Fruit fly (Drosophila melanogaster) whole organism, wandering third instar larva: ENCODE data around the gene CG43693.

Source experiments
- Abd-B ChIP-seq: fragments of >200 bp; optimal IDR thresholded peaks from 2 replicates; lab custom pipeline; 2017; ENCODE audit warnings: missing biosample characterization, missing genetic modification characterization
- CG32264 ChIP-seq: fragments of 200-800 bp; sonication (Bioruptor generic); optimal IDR thresholded peaks from 2 replicates; lab custom pipeline; 2016; ENCODE audit warnings: missing biosample characterization, missing genetic modification characterization
- CG9705 ChIP-seq: fragments of 200-800 bp; sonication (Bioruptor generic); optimal IDR thresholded peaks from 2 replicates; lab custom pipeline; 2018; ENCODE audit warnings: missing biosample characterization, mild to moderate bottlenecking, missing genetic modification characterization
- CrebA ChIP-seq: fragments of 200-800 bp; sonication (Bioruptor generic); optimal IDR thresholded peaks from 2 replicates; lab custom pipeline; 2016; ENCODE audit warnings: missing biosample characterization, mild to moderate bottlenecking, missing genetic modification characterization, borderline replicate concordance
- Dfd ChIP-seq: fragments of >200 bp; optimal IDR thresholded peaks from 2 replicates; lab custom pipeline; 2017; ENCODE audit warnings: missing biosample characterization, missing genetic modification characterization
- Dif ChIP-seq: fragments of 200-275, 200-300 bp; sonication (Bioruptor generic); optimal IDR thresholded peaks from 2 replicates; lab custom pipeline; 2018; ENCODE audit warnings: missing biosample characterization, missing genetic modification characterization; ENCODE audit not compliant: partially characterized antibody
- GATAd ChIP-seq: sonication (Bioruptor generic); optimal IDR thresholded peaks from 2 replicates; lab custom pipeline; 2016; ENCODE audit warnings: missing biosample characterization, missing genetic modification characterization
- HLH106 ChIP-seq: fragments of 200-800 bp; optimal IDR thresholded peaks from 3 replicates; lab custom pipeline; 2019; ENCODE audit warnings: missing biosample characterization, mild to moderate bottlenecking, missing genetic modification characterization, moderate library complexity
- Hnf4 ChIP-seq: fragments of 200-800 bp; sonication (Bioruptor generic); optimal IDR thresholded peaks from 2 replicates; lab custom pipeline; 2016; ENCODE audit warnings: missing biosample characterization, mild to moderate bottlenecking, missing genetic modification characterization
- Hr78 ChIP-seq: fragments of >200 bp; optimal IDR thresholded peaks from 2 replicates; lab custom pipeline; 2017; ENCODE audit warnings: missing biosample characterization, missing genetic modification characterization
- Hr83 ChIP-seq: fragments of 200-300 bp; sonication (Bioruptor generic); optimal IDR thresholded peaks from 2 replicates; lab custom pipeline; 2016; ENCODE audit warnings: missing biosample characterization, mild to moderate bottlenecking, missing genetic modification characterization, moderate library complexity; ENCODE audit not compliant: poor library complexity, severe bottlenecking
- Jra ChIP-seq: sonication (Bioruptor generic); optimal IDR thresholded peaks from 2 replicates; lab custom pipeline; 2016; ENCODE audit warnings: missing biosample characterization, missing genetic modification characterization
- Mio ChIP-seq: sonication (Bioruptor generic); optimal IDR thresholded peaks from 2 replicates; lab custom pipeline; 2016; ENCODE audit warnings: missing biosample characterization, missing genetic modification characterization
- Myc ChIP-seq: fragments of >200 bp; optimal IDR thresholded peaks from 2 replicates; lab custom pipeline; 2017
- N ChIP-seq: fragments of >200 bp; optimal IDR thresholded peaks from 2 replicates; lab custom pipeline; 2018; ENCODE audit warnings: missing biosample characterization, missing external identifiers, missing genetic modification characterization
- OdsH ChIP-seq: fragments of 200-800 bp; sonication (Bioruptor generic); optimal IDR thresholded peaks from 2 replicates; lab custom pipeline; 2016; ENCODE audit warnings: missing biosample characterization, mild to moderate bottlenecking, missing genetic modification characterization
- Rel ChIP-seq, 2 experiments: fragments of 200-800 bp; sonication (Bioruptor generic) in 1 of 2; optimal IDR thresholded peaks; 2 replicates in 1 of 2; 3 replicates in 1 of 2; lab custom pipeline; 2016 to 2019; ENCODE audit warnings: mild to moderate bottlenecking in 2 of 2, missing biosample characterization in 2 of 2, missing genetic modification characterization in 2 of 2, moderate library complexity in 1 of 2
- Sp1 ChIP-seq: fragments of 200-800 bp; sonication (Bioruptor generic); optimal IDR thresholded peaks from 3 replicates; lab custom pipeline; 2019; ENCODE audit warnings: missing biosample characterization, mild to moderate bottlenecking, missing genetic modification characterization, moderate library complexity
- Vsx2 ChIP-seq: fragments of 200-300, 225-300 bp; sonication (Bioruptor generic); optimal IDR thresholded peaks from 2 replicates; lab custom pipeline; 2018; ENCODE audit warnings: missing biosample characterization, missing genetic modification characterization; ENCODE audit not compliant: partially characterized antibody
- br ChIP-seq: fragments of 200-800 bp; sonication (Bioruptor generic); optimal IDR thresholded peaks from 2 replicates; lab custom pipeline; 2016; ENCODE audit warnings: missing biosample characterization, missing genetic modification characterization
- brk ChIP-seq: fragments of 200-800 bp; sonication (Bioruptor generic); optimal IDR thresholded peaks from 2 replicates; lab custom pipeline; 2016; ENCODE audit warnings: missing biosample characterization, mild to moderate bottlenecking, missing genetic modification characterization
- dl ChIP-seq, 2 experiments: fragments of 175-275, 200-275 bp in 1 of 2; fragments of 200-275 bp in 1 of 2; sonication (Bioruptor generic); optimal IDR thresholded peaks; lab custom pipeline; 2018; ENCODE audit warnings: mild to moderate bottlenecking in 2 of 2, missing biosample characterization in 2 of 2, missing genetic modification characterization in 2 of 2, moderate library complexity in 2 of 2; ENCODE audit not compliant: partially characterized antibody in 2 of 2, insufficient read depth in 1 of 2
- dmrt93B ChIP-seq: fragments of 200-800 bp; sonication (Bioruptor generic); optimal IDR thresholded peaks from 2 replicates; lab custom pipeline; 2018; ENCODE audit warnings: missing biosample characterization, mild to moderate bottlenecking, missing genetic modification characterization
- dsf ChIP-seq: sonication (Bioruptor generic); optimal IDR thresholded peaks from 2 replicates; lab custom pipeline; 2016; ENCODE audit warnings: missing biosample characterization, missing genetic modification characterization, borderline replicate concordance
- ey ChIP-seq: fragments of 200-800 bp; sonication (Bioruptor generic); optimal IDR thresholded peaks from 2 replicates; lab custom pipeline; 2016; ENCODE audit warnings: missing biosample characterization, missing genetic modification characterization
- foxo ChIP-seq, 2 experiments: fragments of 200-800 bp; sonication (Bioruptor generic); optimal IDR thresholded peaks; 2 replicates in 1 of 2; 3 replicates in 1 of 2; lab custom pipeline; 2016 to 2017; ENCODE audit warnings: missing biosample characterization in 2 of 2, missing genetic modification characterization in 2 of 2
- fru ChIP-seq: fragments of 200-800 bp; sonication (Bioruptor generic); optimal IDR thresholded peaks from 3 replicates; lab custom pipeline; 2016; ENCODE audit warnings: missing biosample characterization, mild to moderate bottlenecking, missing genetic modification characterization
- h ChIP-seq: fragments of 200-800 bp; sonication (Bioruptor generic); optimal IDR thresholded peaks from 3 replicates; lab custom pipeline; 2016; ENCODE audit warnings: missing biosample characterization, mild to moderate bottlenecking, missing genetic modification characterization
- jim ChIP-seq: fragments of 175-275, 200-325 bp; sonication (Bioruptor generic); optimal IDR thresholded peaks from 2 replicates; lab custom pipeline; 2016; ENCODE audit warnings: missing biosample characterization, mild to moderate bottlenecking, missing genetic modification characterization
- lola ChIP-seq: fragments of >200 bp; optimal IDR thresholded peaks from 2 replicates; lab custom pipeline; 2017; ENCODE audit warnings: missing biosample characterization, missing genetic modification characterization
- pan ChIP-seq: fragments of >200 bp; optimal IDR thresholded peaks from 2 replicates; lab custom pipeline; 2017
- psq ChIP-seq: fragments of 200-800 bp; sonication (Bioruptor generic); optimal IDR thresholded peaks from 3 replicates; lab custom pipeline; 2017; ENCODE audit warnings: missing biosample characterization, mild to moderate bottlenecking, missing genetic modification characterization, moderate library complexity
- rgr ChIP-seq: fragments of 200-800 bp; sonication (Bioruptor generic); optimal IDR thresholded peaks from 3 replicates; lab custom pipeline; 2016; ENCODE audit warnings: missing biosample characterization, mild to moderate bottlenecking, missing genetic modification characterization
- sage ChIP-seq: fragments of 200-800 bp; sonication (Bioruptor generic); optimal IDR thresholded peaks from 2 replicates; lab custom pipeline; 2016; ENCODE audit warnings: missing biosample characterization, mild to moderate bottlenecking, missing genetic modification characterization
- sv ChIP-seq: fragments of 200-800 bp; sonication (Bioruptor generic); optimal IDR thresholded peaks from 3 replicates; lab custom pipeline; 2016; ENCODE audit warnings: missing biosample characterization, missing genetic modification characterization
- tai ChIP-seq: sonication (Bioruptor generic); optimal IDR thresholded peaks from 2 replicates; lab custom pipeline; 2016; ENCODE audit warnings: missing biosample characterization, missing genetic modification characterization
- usp ChIP-seq: fragments of >200 bp; optimal IDR thresholded peaks from 2 replicates; lab custom pipeline; 2017; ENCODE audit warnings: missing biosample characterization, missing genetic modification characterization
- woc ChIP-seq: sonication (Bioruptor generic); optimal IDR thresholded peaks from 2 replicates; lab custom pipeline; 2016; ENCODE audit warnings: missing biosample characterization, mild to moderate bottlenecking, missing genetic modification characterization

Gene CG43693

DNA sequence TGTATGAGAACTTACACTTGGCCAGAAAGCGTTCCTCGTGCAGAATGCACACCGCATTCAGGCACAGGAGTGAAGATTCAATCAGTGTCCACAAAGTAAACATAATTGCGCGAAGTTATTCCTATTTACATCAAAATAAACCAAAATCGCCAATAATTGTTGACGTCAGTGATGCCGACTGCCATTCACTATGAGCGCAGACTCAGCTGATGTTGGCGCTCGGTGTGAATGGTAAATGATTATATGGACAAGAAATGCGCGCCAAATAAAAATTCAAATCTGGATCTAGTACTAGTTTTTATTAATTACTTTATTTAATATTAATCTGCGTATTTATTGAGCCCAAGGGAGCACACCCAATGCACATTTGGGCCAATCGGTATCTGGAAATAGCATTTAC is 11.3 kb upstream of the CG43693 start, which contains the start of gene CG32069:
TSS of gene CG32069 (minus strand) at position 174 of the 400 bp plus-strand sequence.
- TF ChIP-seq fru (GFP tag; lab: Kevin White, UChicago) (no peak), psq (GFP tag; lab: Kevin White, UChicago) (no peak), Mio (no peak), Abd-B (no peak), sv (GFP tag; lab: Kevin White, UChicago) (no peak), Hnf4 (GFP tag; lab: Kevin White, UChicago) (no peak), N (no peak), sage (no peak), CG9705 (GFP tag; lab: Kevin White, UChicago) (no peak), tai (GFP tag; lab: Kevin White, UChicago) (no peak), foxo (GFP tag; optimal IDR thresholded peaks at IDR 0.05; lab: Kevin White, UChicago) (no peak), brk (GFP tag; lab: Kevin White, UChicago) (no peak), Hr78 (GFP tag; lab: Kevin White, UChicago) (no peak), pan (lab: Kevin White, UChicago) (no peak), Sp1 (no peak), ey (GFP tag; lab: Kevin White, UChicago) (no peak), dmrt93B (GFP tag; lab: Kevin White, UChicago) (no peak), OdsH (GFP tag; lab: Kevin White, UChicago) (no peak), br (no peak)

- peak; percentile 72 for TF ChIP-seq OdsH (GFP tag; lab: Kevin White, UChicago)
- no peak for TF ChIP-seq lola (GFP tag; lab: Kevin White, UChicago)
- TF ChIP-seq GATAd (GFP tag; lab: Kevin White, UChicago): no peak
- TF ChIP-seq CG32264 (GFP tag; lab: Kevin White, UChicago): peak; percentile 18
- TF ChIP-seq Jra: peak; percentile 37
- peak; percentile 29 for TF ChIP-seq CG9705 (GFP tag; lab: Kevin White, UChicago)
- TF ChIP-seq foxo (GFP tag; optimal IDR thresholded peaks at IDR 0.05; lab: Kevin White, UChicago): peak in 1 of 2 experiments; percentile 82
- TF ChIP-seq Hnf4 (GFP tag; lab: Kevin White, UChicago): peak; percentile 59
- TF ChIP-seq Sp1: peak; percentile 77
- TF ChIP-seq usp (GFP tag; lab: Kevin White, UChicago): no peak
- TF ChIP-seq sage: peak; percentile 31
- TF ChIP-seq Hr78 (GFP tag; lab: Kevin White, UChicago): no peak
- TF ChIP-seq br: peak; percentile 63
- no peak for TF ChIP-seq N
- TF ChIP-seq HLH106: peak; percentile 74
- TF ChIP-seq dmrt93B (GFP tag; lab: Kevin White, UChicago): no peak
- TF ChIP-seq psq (GFP tag; lab: Kevin White, UChicago): peak; percentile 50
- no peak for TF ChIP-seq Dif
- peak; percentile 80 for TF ChIP-seq woc (GFP tag; lab: Kevin White, UChicago)
- TF ChIP-seq jim (GFP tag; lab: Kevin White, UChicago): no peak
- TF ChIP-seq pan (lab: Kevin White, UChicago): no peak
- no peak for TF ChIP-seq Myc (lab: Kevin White, UChicago)
- peak; percentile 23 for TF ChIP-seq sv (GFP tag; lab: Kevin White, UChicago)
- peak; percentile 77 for TF ChIP-seq fru (GFP tag; lab: Kevin White, UChicago)
- no peak for TF ChIP-seq dl (GFP tag; optimal IDR thresholded peaks at IDR 0.05; lab: Kevin White, UChicago; ENCODE audit: insufficient read depth in 1 of 2, partially characterized antibody in 2 of 2)
- no peak for TF ChIP-seq dsf (GFP tag; lab: Kevin White, UChicago)
- TF ChIP-seq ey (GFP tag; lab: Kevin White, UChicago): peak; percentile 66
- no peak for TF ChIP-seq CrebA (GFP tag; lab: Kevin White, UChicago)
- TF ChIP-seq Mio: no peak
- TF ChIP-seq Dfd (GFP tag; lab: Kevin White, UChicago): no peak
- peak; percentile 84 for TF ChIP-seq h
- no peak for TF ChIP-seq Abd-B
- no peak for TF ChIP-seq Vsx2 (GFP tag; lab: Kevin White, UChicago)
- peak; percentile 78 for TF ChIP-seq rgr (GFP tag; lab: Kevin White, UChicago)
- no peak for TF ChIP-seq Rel (GFP tag; optimal IDR thresholded peaks at IDR 0.05; lab: Kevin White, UChicago)
- TF ChIP-seq Rel (tag; optimal IDR thresholded peaks at IDR 0.05; lab: Kevin White, UChicago): peak; percentile 23
- TF ChIP-seq tai (GFP tag; lab: Kevin White, UChicago): no peak
- TF ChIP-seq Hr83 (GFP tag; lab: Kevin White, UChicago): no peak
- no peak for TF ChIP-seq brk (GFP tag; lab: Kevin White, UChicago)
Measured at dm6 chr3L:11061200-11061599, 10.0 kb upstream of the CG43693 start, which contains the start of the genes CG6321 and Blos2. TSS of gene CG6321 (minus strand) at chr3L:11061224. TSS of gene Blos2 (plus strand) at chr3L:11061571.
